Worm (Caenorhabditis elegans) whole organism, L2 larva: ENCODE measurements around the gene F08H9.4.

Experiments used
- C34F6.9 ChIP-seq: fragments of 150-350 bp; optimal IDR thresholded peaks from 2 replicates; lab custom pipeline; 2014; ENCODE audit warnings: missing biosample characterization, missing genetic modification characterization
- F13H6.1 ChIP-seq: sonication (generic microtip); optimal IDR thresholded peaks from 2 replicates; lab custom pipeline; 2016; ENCODE audit warnings: missing genetic modification characterization, missing compliant biosample characterization
- R02D3.7 ChIP-seq: fragments of 150-350 bp; optimal IDR thresholded peaks from 2 replicates; lab custom pipeline; 2014; ENCODE audit warnings: missing biosample characterization, missing genetic modification characterization
- ZK546.5 ChIP-seq: sonication (generic microtip); optimal IDR thresholded peaks from 2 replicates; lab custom pipeline; 2017; ENCODE audit warnings: missing biosample characterization, missing genetic modification characterization
- alr-1 ChIP-seq: fragments of 150-350 bp; optimal IDR thresholded peaks from 2 replicates; lab custom pipeline; 2014; ENCODE audit warnings: missing biosample characterization, missing genetic modification characterization
- ama-1 ChIP-seq: fragments of 150-350 bp; optimal IDR thresholded peaks from 2 replicates; lab custom pipeline; 2018; ENCODE audit warnings: inconsistent platforms
- ceh-16 ChIP-seq: fragments of 150-350 bp; optimal IDR thresholded peaks from 2 replicates; lab custom pipeline; 2014; ENCODE audit warnings: missing biosample characterization, missing genetic modification characterization
- dmd-4 ChIP-seq: sonication (generic microtip); optimal IDR thresholded peaks from 2 replicates; lab custom pipeline; 2017; ENCODE audit warnings: missing biosample characterization, missing genetic modification characterization
- egl-27 ChIP-seq: sonication (generic microtip); optimal IDR thresholded peaks from 3 replicates; lab custom pipeline; 2017; ENCODE audit warnings: missing biosample characterization, missing genetic modification reagents, missing genetic modification characterization
- elt-3 ChIP-seq: sonication (generic microtip); optimal IDR thresholded peaks from 2 replicates; lab custom pipeline; 2017; ENCODE audit warnings: missing biosample characterization, missing genetic modification characterization
- fos-1 ChIP-seq: fragments of 150-350 bp; optimal IDR thresholded peaks from 2 replicates; lab custom pipeline; 2014; ENCODE audit warnings: missing biosample characterization, missing genetic modification characterization
- gmeb-1 ChIP-seq: fragments of 150-350 bp; optimal IDR thresholded peaks from 2 replicates; lab custom pipeline; 2014; ENCODE audit warnings: missing biosample characterization, missing genetic modification characterization
- lin-11 ChIP-seq: fragments of 150-350 bp; sonication (generic microtip); optimal IDR thresholded peaks from 2 replicates; lab custom pipeline; 2014; ENCODE audit warnings: missing biosample characterization, missing genetic modification characterization, inconsistent platforms, mixed read lengths
- mab-5 ChIP-seq: fragments of 150-350 bp; optimal IDR thresholded peaks from 2 replicates; lab custom pipeline; 2014; ENCODE audit warnings: missing biosample characterization, missing genetic modification characterization
- mdl-1 ChIP-seq, 2 experiments: fragments of 150-350 bp in 1 of 2; sonication (generic microtip) in 1 of 2; optimal IDR thresholded peaks; 2 replicates each; lab custom pipeline; 2017; ENCODE audit warnings: missing biosample characterization in 2 of 2, missing genetic modification characterization in 2 of 2
- nhr-10 ChIP-seq: sonication (generic microtip); optimal IDR thresholded peaks from 2 replicates; lab custom pipeline; 2017; ENCODE audit warnings: missing biosample characterization, missing genetic modification characterization
- nhr-11 ChIP-seq: fragments of 150-350 bp; optimal IDR thresholded peaks from 2 replicates; lab custom pipeline; 2014; ENCODE audit warnings: missing biosample characterization, missing genetic modification characterization
- nhr-12 ChIP-seq: fragments of 150-350 bp; optimal IDR thresholded peaks from 2 replicates; lab custom pipeline; 2014; ENCODE audit warnings: missing biosample characterization, missing genetic modification characterization
- nhr-129 ChIP-seq: fragments of 150-350 bp; optimal IDR thresholded peaks from 2 replicates; lab custom pipeline; 2014; ENCODE audit warnings: missing biosample characterization, missing genetic modification characterization
- nhr-21 ChIP-seq: fragments of 150-350 bp; optimal IDR thresholded peaks from 2 replicates; lab custom pipeline; 2014; ENCODE audit warnings: missing biosample characterization, missing genetic modification characterization
- nhr-23 ChIP-seq: fragments of 150-350 bp; optimal IDR thresholded peaks from 2 replicates; lab custom pipeline; 2014; ENCODE audit warnings: missing biosample characterization, missing genetic modification reagents, missing genetic modification characterization
- nhr-237 ChIP-seq: fragments of 150-350 bp; optimal IDR thresholded peaks from 2 replicates; lab custom pipeline; 2014; ENCODE audit warnings: missing biosample characterization, missing genetic modification characterization
- nhr-6 ChIP-seq: fragments of 150-350 bp; optimal IDR thresholded peaks from 2 replicates; lab custom pipeline; 2014; ENCODE audit warnings: missing biosample characterization, missing genetic modification characterization
- nhr-77 ChIP-seq: fragments of 150-350 bp; optimal IDR thresholded peaks from 2 replicates; lab custom pipeline; 2014; ENCODE audit warnings: missing biosample characterization, missing genetic modification characterization
- sem-4 ChIP-seq: fragments of 150-350 bp; optimal IDR thresholded peaks from 2 replicates; lab custom pipeline; 2014; ENCODE audit warnings: missing biosample characterization, missing genetic modification reagents, missing genetic modification characterization
- skn-1 ChIP-seq: sonication (generic microtip); optimal IDR thresholded peaks from 2 replicates; lab custom pipeline; 2017; ENCODE audit warnings: missing biosample characterization, missing genetic modification characterization
- sma-3 ChIP-seq: sonication (generic microtip); optimal IDR thresholded peaks from 2 replicates; lab custom pipeline; 2016; ENCODE audit warnings: missing genetic modification reagents, missing genetic modification characterization, missing compliant biosample characterization
- sma-9 ChIP-seq, 2 experiments: fragments of 150-350 bp in 1 of 2; sonication (generic microtip) in 1 of 2; optimal IDR thresholded peaks; 2 replicates each; lab custom pipeline; 2014 to 2016; ENCODE audit warnings: missing genetic modification characterization in 2 of 2, mild to moderate bottlenecking in 1 of 2, missing biosample characterization in 1 of 2, missing compliant biosample characterization in 1 of 2, missing genetic modification reagents in 1 of 2, moderate library complexity in 1 of 2
- unc-39 ChIP-seq: fragments of 150-350 bp; optimal IDR thresholded peaks from 2 replicates; lab custom pipeline; 2014; ENCODE audit warnings: missing biosample characterization, missing genetic modification characterization
- unc-62 ChIP-seq: fragments of 150-350 bp; optimal IDR thresholded peaks from 2 replicates; lab custom pipeline; 2014; ENCODE audit warnings: missing biosample characterization, missing genetic modification reagents, missing genetic modification characterization

F08H9.4 gene

ce11 chrV:14493665-14494064 is 29.4 kb upstream of the F08H9.4 start:
- TF ChIP-seq nhr-129 (tag; lab: Kevin White, UChicago), result no peak
- no peak for TF ChIP-seq C34F6.9
- TF ChIP-seq skn-1 (tag; lab: Kevin White, UChicago), result no peak
- no peak for TF ChIP-seq nhr-12 (tag; lab: Kevin White, UChicago)
- TF ChIP-seq nhr-21 (tag; lab: Kevin White, UChicago), result no peak

- TF ChIP-seq sma-9 (GFP tag; optimal IDR thresholded peaks at IDR 0.05; lab: Kevin White, UChicago) (no peak), sma-9 (tag; optimal IDR thresholded peaks at IDR 0.05; lab: Kevin White, UChicago) (no peak), lin-11 (tag; lab: Kevin White, UChicago) (no peak), nhr-23 (no peak), mab-5 (tag; lab: Kevin White, UChicago) (no peak), nhr-11 (tag; lab: Kevin White, UChicago) (no peak), nhr-21 (tag; lab: Kevin White, UChicago) (no peak), fos-1 (tag; lab: Kevin White, UChicago) (no peak), alr-1 (no peak), ama-1 (lab: Kevin White, UChicago) (no peak), nhr-12 (tag; lab: Kevin White, UChicago) (no peak), gmeb-1 (no peak), ceh-16 (tag; lab: Kevin White, UChicago) (no peak), R02D3.7 (tag; lab: Kevin White, UChicago) (no peak), sem-4 (tag; lab: Kevin White, UChicago) (no peak), ZK546.5 (tag; lab: Kevin White, UChicago) (no peak)
These were observed 26.9 kb upstream of the F08H9.4 start for ce11 chrV:14491097-14491496.

DNA sequence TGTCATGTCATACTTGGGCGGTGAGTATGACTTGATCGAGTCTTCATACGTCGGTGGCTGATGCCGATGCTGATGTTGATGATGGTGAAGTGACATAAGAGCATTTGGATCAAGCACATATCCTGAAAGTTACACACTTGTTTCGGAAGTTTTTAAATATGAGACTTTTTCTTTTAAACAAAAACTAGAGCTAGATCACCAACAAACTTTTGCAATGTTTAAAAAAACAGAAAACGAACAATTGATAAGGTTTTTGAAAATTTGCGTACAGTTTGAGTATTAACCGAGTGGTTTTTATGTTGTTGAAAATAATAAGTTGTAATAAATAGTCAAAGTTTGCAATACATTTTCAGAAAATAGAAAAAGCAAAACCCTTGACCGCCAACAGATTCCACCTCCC is 20.4 kb upstream of the F08H9.4 start, which contains the start of gene R02D5.4:
Gene R02D5.4 (minus strand): TSS at position 101 of the 400 bp plus-strand sequence.
- no peak for TF ChIP-seq F13H6.1
- TF ChIP-seq unc-39 (tag; lab: Kevin White, UChicago), result no peak
- TF ChIP-seq, all 48 proteins: peak for 0

- TF ChIP-seq nhr-237 (tag; lab: Kevin White, UChicago) (no peak), nhr-6 (tag; lab: Kevin White, UChicago) (no peak), ceh-16 (tag; lab: Kevin White, UChicago) (no peak), sma-9 (GFP tag; optimal IDR thresholded peaks at IDR 0.05; lab: Kevin White, UChicago) (no peak), sma-9 (tag; optimal IDR thresholded peaks at IDR 0.05; lab: Kevin White, UChicago) (no peak), nhr-21 (tag; lab: Kevin White, UChicago) (no peak), skn-1 (tag; lab: Kevin White, UChicago) (peak; percentile 61), nhr-10 (tag; lab: Kevin White, UChicago) (no peak), gmeb-1 (no peak), unc-62 (GFP tag; lab: Kevin White, UChicago) (no peak), fos-1 (tag; lab: Kevin White, UChicago) (peak; percentile 96), elt-3 (tag; lab: Kevin White, UChicago) (no peak)
These were observed 18.5 kb upstream of the F08H9.4 start, which contains the start of gene R02D5.3 for ce11 chrV:14482728-14483210. TSS of gene R02D5.3 (plus strand) at chrV:14483160.

ce11 chrV:14481987-14482386 is 17.8 kb upstream of the F08H9.4 start, which contains the start of gene R02D5.10:
TSS of gene R02D5.10 (plus strand) at chrV:14482287.
- TF ChIP-seq dmd-4 (tag; lab: Kevin White, UChicago) (no peak), nhr-6 (tag; lab: Kevin White, UChicago) (no peak), sma-3 (GFP tag; lab: Kevin White, UChicago) (no peak)

DNA sequence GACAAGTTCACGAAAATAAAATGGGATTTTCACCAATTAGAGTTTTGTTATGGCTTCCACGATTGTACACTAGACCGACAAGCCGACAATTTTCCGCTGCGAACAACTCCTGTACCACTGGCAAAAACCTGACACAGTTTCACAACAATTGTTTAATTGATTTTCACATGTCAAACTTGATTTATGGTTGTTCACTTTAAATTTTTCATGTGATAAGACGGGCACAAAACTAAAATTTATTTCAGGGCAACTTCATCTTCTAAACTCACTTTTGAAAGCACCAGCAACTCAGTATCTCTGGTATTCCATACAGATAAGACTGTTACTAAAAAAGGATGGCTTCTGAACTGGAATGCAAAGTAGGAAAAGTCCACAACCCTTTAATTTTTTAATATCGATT is 17.2 kb upstream of the F08H9.4 start, which contains the start of gene R02D5.7:
Gene R02D5.7 (minus strand): TSS at position 101 of the 400 bp plus-strand sequence.
- TF ChIP-seq nhr-12 (tag; lab: Kevin White, UChicago) (no peak), ZK546.5 (tag; lab: Kevin White, UChicago) (no peak), egl-27 (tag; lab: Kevin White, UChicago) (no peak), nhr-77 (tag; lab: Kevin White, UChicago) (no peak)

DNA sequence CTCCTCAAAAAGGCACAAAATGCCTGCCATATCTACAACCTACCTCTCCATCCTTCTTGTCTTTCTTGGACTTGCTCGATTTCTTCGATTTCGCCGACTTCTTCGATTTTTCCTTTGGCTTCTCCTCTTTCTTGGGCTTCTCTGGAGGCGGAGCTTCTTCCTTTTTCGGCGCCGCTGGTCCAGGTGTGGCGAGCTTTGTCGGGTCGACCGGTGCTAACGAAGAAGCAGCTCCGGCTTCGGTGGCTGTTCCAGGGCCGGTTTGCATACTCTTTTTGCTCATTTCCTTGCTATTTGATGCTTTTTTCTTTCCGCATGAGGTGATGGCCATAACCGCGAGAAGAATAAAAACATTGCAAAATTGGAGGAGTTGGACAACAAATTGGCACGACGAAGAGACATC is 16.3 kb upstream of the F08H9.4 start:
- no peak for TF ChIP-seq mdl-1 (tag; optimal IDR thresholded peaks at IDR 0.05; lab: Kevin White, UChicago)
- no peak for TF ChIP-seq unc-39 (tag; lab: Kevin White, UChicago)
- no peak for TF ChIP-seq nhr-129 (tag; lab: Kevin White, UChicago)
- no peak for TF ChIP-seq nhr-6 (tag; lab: Kevin White, UChicago)
- no peak for TF ChIP-seq gmeb-1
- TF ChIP-seq egl-27 (tag; lab: Kevin White, UChicago), result no peak
- TF ChIP-seq nhr-23, result no peak
- no peak for TF ChIP-seq sem-4 (tag; lab: Kevin White, UChicago)
- TF ChIP-seq nhr-21 (tag; lab: Kevin White, UChicago), result no peak
- TF ChIP-seq F13H6.1, result no peak
- TF ChIP-seq, all 48 proteins: peak for 0
